Fruit fly (Drosophila melanogaster) whole organism, embryonic: Measurements from ENCODE around the gene RpL6.

ENCODE experiments used
- B-H2 ChIP-seq: fragments of 200-800 bp; sonication (Bioruptor generic); optimal IDR thresholded peaks from 2 replicates; lab custom pipeline; 2018; ENCODE audit warnings: missing biosample characterization, mild to moderate bottlenecking, missing genetic modification characterization
- Bdp1 ChIP-seq: fragments of 200-800 bp; sonication (Bioruptor generic); optimal IDR thresholded peaks from 3 replicates; lab custom pipeline; 2016; ENCODE audit warnings: missing biosample characterization, missing genetic modification characterization
- Blimp-1 ChIP-seq: fragments of 200-800 bp; sonication (Bioruptor generic); optimal IDR thresholded peaks from 3 replicates; lab custom pipeline; 2018; ENCODE audit warnings: missing biosample characterization, missing genetic modification characterization, mild to moderate bottlenecking, moderate library complexity, missing genetic modification reagents
- CG10431 ChIP-seq: fragments of 200-800 bp; sonication (Bioruptor generic); optimal IDR thresholded peaks from 3 replicates; lab custom pipeline; 2018; ENCODE audit warnings: missing biosample characterization, mild to moderate bottlenecking, missing genetic modification characterization
- CG12071 ChIP-seq: fragments of 200-800 bp; sonication (Bioruptor generic); optimal IDR thresholded peaks from 3 replicates; lab custom pipeline; 2018; ENCODE audit warnings: missing biosample characterization, mild to moderate bottlenecking, missing genetic modification characterization
- CG1233 ChIP-seq: fragments of 200-800 bp; sonication (Bioruptor generic); optimal IDR thresholded peaks from 4 replicates; lab custom pipeline; 2018; ENCODE audit warnings: missing biosample characterization, mild to moderate bottlenecking, missing genetic modification characterization
- CG15011 ChIP-seq: fragments of 200-800 bp; sonication (Bioruptor generic); optimal IDR thresholded peaks from 3 replicates; lab custom pipeline; 2018; ENCODE audit warnings: missing biosample characterization, mild to moderate bottlenecking, missing genetic modification characterization
- CG15073 ChIP-seq: fragments of 200-800 bp; sonication (Bioruptor generic); optimal IDR thresholded peaks from 2 replicates; lab custom pipeline; 2016; ENCODE audit warnings: missing biosample characterization, missing genetic modification characterization
- CG17568 ChIP-seq: fragments of 200-800 bp; sonication (Bioruptor generic); optimal IDR thresholded peaks from 2 replicates; lab custom pipeline; 2018; ENCODE audit warnings: missing biosample characterization, mild to moderate bottlenecking, missing genetic modification characterization, moderate library complexity
- CG17612 ChIP-seq: fragments of 200-800 bp; sonication (Bioruptor generic); IDR thresholded peaks from 2 replicates; pipeline ENCODE4 v1.3.6; 2022; ENCODE audit warnings: missing biosample characterization, missing genetic modification characterization
- CG2116 ChIP-seq: fragments of 200-800 bp; sonication (Bioruptor generic); optimal IDR thresholded peaks from 3 replicates; lab custom pipeline; 2018; ENCODE audit warnings: missing biosample characterization, mild to moderate bottlenecking, missing genetic modification characterization
- CG30431 ChIP-seq: fragments of 200-800 bp; sonication (Bioruptor generic); optimal IDR thresholded peaks from 2 replicates; lab custom pipeline; 2017; ENCODE audit warnings: missing biosample characterization, missing genetic modification characterization
- CG3995 ChIP-seq: fragments of 200-800 bp; sonication (Bioruptor generic); optimal IDR thresholded peaks from 3 replicates; lab custom pipeline; 2016; ENCODE audit warnings: missing biosample characterization, missing genetic modification characterization
- CG6654 ChIP-seq: fragments of 200-800 bp; sonication (Bioruptor generic); optimal IDR thresholded peaks from 2 replicates; lab custom pipeline; 2017; ENCODE audit warnings: missing biosample characterization, mild to moderate bottlenecking, missing genetic modification characterization
- CG6683 ChIP-seq: fragments of 200-800 bp; sonication (Bioruptor generic); optimal IDR thresholded peaks from 2 replicates; lab custom pipeline; 2017; ENCODE audit warnings: missing biosample characterization, mild to moderate bottlenecking, missing genetic modification characterization, missing genetic modification reagents
- CG7271 ChIP-seq: fragments of 200-800 bp; sonication (Bioruptor generic); optimal IDR thresholded peaks from 2 replicates; lab custom pipeline; 2018; ENCODE audit warnings: missing biosample characterization, mild to moderate bottlenecking, missing genetic modification characterization, moderate library complexity
- CG7372 ChIP-seq: fragments of 200-800 bp; sonication (Bioruptor generic); IDR thresholded peaks from 2 replicates; pipeline ENCODE4 v1.3.6; 2022; ENCODE audit warnings: missing biosample characterization, missing genetic modification characterization
- CHES-1-like ChIP-seq: fragments of 200-800 bp; sonication (Bioruptor generic); optimal IDR thresholded peaks from 2 replicates; lab custom pipeline; 2016; ENCODE audit warnings: missing biosample characterization, missing genetic modification characterization
- CTCF ChIP-seq: fragments of 200-800 bp; sonication (Bioruptor generic); optimal IDR thresholded peaks from 2 replicates; lab custom pipeline; 2017; ENCODE audit warnings: missing biosample characterization, mild to moderate bottlenecking, missing genetic modification characterization, moderate library complexity
- Dbx ChIP-seq: fragments of 200-800 bp; sonication (Bioruptor generic); IDR thresholded peaks from 3 replicates; pipeline ENCODE4 v1.3.6; 2022; ENCODE audit warnings: missing biosample characterization, missing genetic modification characterization
- Dip2 ChIP-seq: fragments of 200-800 bp; sonication (Bioruptor generic); IDR thresholded peaks from 2 replicates; pipeline ENCODE4 v1.3.6; 2022; ENCODE audit warnings: missing biosample characterization, missing genetic modification characterization
- Doc2 ChIP-seq: fragments of 200-800 bp; sonication (Bioruptor generic); IDR thresholded peaks from 2 replicates; pipeline ENCODE4 v1.3.6; 2022; ENCODE audit warnings: missing biosample characterization, missing genetic modification characterization
- Fer2 ChIP-seq: fragments of 200-800 bp; sonication (Bioruptor generic); optimal IDR thresholded peaks from 2 replicates; lab custom pipeline; 2018; ENCODE audit warnings: missing biosample characterization, mild to moderate bottlenecking, missing genetic modification characterization, moderate library complexity
- Hand ChIP-seq: fragments of 200-800 bp; sonication (Bioruptor generic); optimal IDR thresholded peaks from 2 replicates; lab custom pipeline; 2017; ENCODE audit warnings: mild to moderate bottlenecking, missing biosample characterization, missing genetic modification reagents, missing genetic modification characterization
- Hr3 ChIP-seq: fragments of 200-800 bp; sonication (Bioruptor generic); optimal IDR thresholded peaks from 3 replicates; lab custom pipeline; 2016; ENCODE audit warnings: missing biosample characterization, missing genetic modification characterization
- Hr51 ChIP-seq, 2 experiments: fragments of 200-800 bp; sonication (Bioruptor generic); optimal IDR thresholded peaks; 2 replicates in 1 of 2; 3 replicates in 1 of 2; lab custom pipeline; 2016 to 2018; ENCODE audit warnings: missing biosample characterization in 2 of 2, missing genetic modification characterization in 2 of 2, mild to moderate bottlenecking in 1 of 2, moderate library complexity in 1 of 2
- Lim3 ChIP-seq: fragments of 200-800 bp; sonication (Bioruptor generic); IDR thresholded peaks from 2 replicates; pipeline ENCODE4 v1.3.6; 2022; ENCODE audit warnings: missing biosample characterization, missing genetic modification characterization
- Max ChIP-seq: fragments of 200-800 bp; sonication (Bioruptor generic); optimal IDR thresholded peaks from 2 replicates; lab custom pipeline; 2016; ENCODE audit warnings: missing biosample characterization, mild to moderate bottlenecking, missing genetic modification characterization
- PHDP ChIP-seq: fragments of 200-800 bp; sonication (Bioruptor generic); optimal IDR thresholded peaks from 3 replicates; lab custom pipeline; 2018; ENCODE audit warnings: missing biosample characterization, mild to moderate bottlenecking, missing genetic modification characterization, moderate library complexity
- Sin3A ChIP-seq: fragments of >200 bp; optimal IDR thresholded peaks from 2 replicates; lab custom pipeline; 2018
- Taf1 ChIP-seq: fragments of 200-800 bp; sonication (Bioruptor generic); IDR thresholded peaks from 2 replicates; pipeline ENCODE4 v1.3.6; 2022; ENCODE audit warnings: missing biosample characterization, missing genetic modification characterization
- Xrp1 ChIP-seq: fragments of 200-800 bp; sonication (Bioruptor generic); IDR thresholded peaks from 2 replicates; pipeline ENCODE4 v1.3.6; 2022; ENCODE audit warnings: missing biosample characterization, missing genetic modification characterization
- ara ChIP-seq: fragments of 200-800 bp; sonication (Bioruptor generic); IDR thresholded peaks from 2 replicates; pipeline ENCODE4 v1.3.6; 2022; ENCODE audit warnings: missing biosample characterization, missing genetic modification characterization
- ato ChIP-seq: fragments of 200-800 bp; sonication (Bioruptor generic); IDR thresholded peaks from 2 replicates; pipeline ENCODE4 v1.3.6; 2022; ENCODE audit warnings: missing biosample characterization, missing genetic modification characterization; ENCODE audit not compliant: partially characterized antibody
- chif ChIP-seq, 2 experiments: fragments of 200-800 bp; sonication (Bioruptor generic); optimal IDR thresholded peaks; 3 replicates each; lab custom pipeline; 2016; ENCODE audit warnings: missing biosample characterization in 2 of 2, missing genetic modification characterization in 2 of 2
- croc ChIP-seq: fragments of 200-800 bp; sonication (Bioruptor generic); conservative IDR thresholded peaks from 3 replicates; pipeline ENCODE4 v1.3.6; 2022; ENCODE audit warnings: missing biosample characterization, missing genetic modification characterization
- cwo ChIP-seq: fragments of 200-800 bp; sonication (Bioruptor generic); optimal IDR thresholded peaks from 3 replicates; lab custom pipeline; 2017; ENCODE audit warnings: missing biosample characterization, missing genetic modification characterization, mild to moderate bottlenecking, moderate library complexity, missing genetic modification reagents
- dmrt11E ChIP-seq: fragments of 200-800 bp; sonication (Bioruptor generic); optimal IDR thresholded peaks from 3 replicates; lab custom pipeline; 2018; ENCODE audit warnings: missing biosample characterization, mild to moderate bottlenecking, missing genetic modification characterization, moderate library complexity
- en ChIP-seq: fragments of 200-800 bp; sonication (Bioruptor generic); optimal IDR thresholded peaks from 2 replicates; lab custom pipeline; 2016; ENCODE audit warnings: missing biosample characterization, missing genetic modification characterization
- eyg ChIP-seq: fragments of 200-800 bp; sonication (Bioruptor generic); optimal IDR thresholded peaks from 3 replicates; lab custom pipeline; 2016; ENCODE audit warnings: missing biosample characterization, missing genetic modification characterization
- gfzf ChIP-seq: fragments of 200-800 bp; sonication (Bioruptor generic); optimal IDR thresholded peaks from 2 replicates; lab custom pipeline; 2016; ENCODE audit warnings: missing biosample characterization, mild to moderate bottlenecking, missing genetic modification characterization, moderate library complexity
- hth ChIP-seq: fragments of >200 bp; optimal IDR thresholded peaks from 2 replicates; lab custom pipeline; 2017; ENCODE audit warnings: inconsistent platforms
- ind ChIP-seq: fragments of 200-800 bp; sonication (Bioruptor generic); optimal IDR thresholded peaks from 3 replicates; lab custom pipeline; 2016; ENCODE audit warnings: missing biosample characterization, missing genetic modification characterization
- insv ChIP-seq, 2 experiments: fragments of 200-800 bp; sonication (Bioruptor generic); optimal IDR thresholded peaks; 3 replicates each; lab custom pipeline; 2016 to 2018; ENCODE audit warnings: missing biosample characterization in 2 of 2, missing genetic modification characterization in 2 of 2
- kni ChIP-seq: fragments of 200-800 bp; sonication (Bioruptor generic); optimal IDR thresholded peaks from 3 replicates; lab custom pipeline; 2017; ENCODE audit warnings: mild to moderate bottlenecking, missing biosample characterization, missing genetic modification reagents, missing genetic modification characterization
- lbe ChIP-seq: fragments of 200-800 bp; sonication (Bioruptor generic); optimal IDR thresholded peaks from 2 replicates; lab custom pipeline; 2016; ENCODE audit warnings: missing biosample characterization, mild to moderate bottlenecking, missing genetic modification characterization
- nau ChIP-seq: fragments of 200-800 bp; sonication (Bioruptor generic); optimal IDR thresholded peaks from 3 replicates; lab custom pipeline; 2017; ENCODE audit warnings: missing biosample characterization, mild to moderate bottlenecking, missing genetic modification characterization, missing genetic modification reagents
- phol ChIP-seq: fragments of 200-800 bp; sonication (Bioruptor generic); optimal IDR thresholded peaks from 3 replicates; lab custom pipeline; 2018; ENCODE audit warnings: missing biosample characterization, mild to moderate bottlenecking, missing genetic modification characterization, moderate library complexity
- ro ChIP-seq: fragments of 200-800 bp; sonication (Bioruptor generic); IDR thresholded peaks from 2 replicates; pipeline ENCODE4 v1.3.6; 2022; ENCODE audit warnings: missing biosample characterization, missing genetic modification characterization
- sqz ChIP-seq: fragments of 200-800 bp; sonication (Bioruptor generic); optimal IDR thresholded peaks from 3 replicates; lab custom pipeline; 2018; ENCODE audit warnings: missing biosample characterization, mild to moderate bottlenecking, missing genetic modification characterization
- stwl ChIP-seq: fragments of 200-800 bp; sonication (Bioruptor generic); optimal IDR thresholded peaks from 3 replicates; lab custom pipeline; 2018; ENCODE audit warnings: missing biosample characterization, mild to moderate bottlenecking, missing genetic modification characterization, moderate library complexity
- vvl ChIP-seq: fragments of 200-800 bp; sonication (Bioruptor generic); IDR thresholded peaks from 2 replicates; pipeline ENCODE4 v1.3.6; 2022; ENCODE audit warnings: missing biosample characterization, missing genetic modification characterization

RpL6 gene

dm6 chr3R:31616001-31616400 is 20.0 kb upstream of the RpL6 start, which contains the start of the genes Mnat9 and CG1792 (continued):
- TF ChIP-seq croc = peak; percentile 95
- TF ChIP-seq vvl (GFP tag; lab: Robert Waterston, UW) = peak; percentile 100
- TF ChIP-seq ato = no peak
- peak; percentile 98 for TF ChIP-seq lbe (GFP tag; lab: Kevin White, UChicago)
- TF ChIP-seq CG3995 = peak; percentile 84
- TF ChIP-seq en (GFP tag; lab: Kevin White, UChicago) = peak; percentile 98
- peak; percentile 82 for TF ChIP-seq CG10431 (GFP tag; lab: Kevin White, UChicago)
- TF ChIP-seq Doc2 = peak; percentile 97
- TF ChIP-seq phol (tag; lab: Kevin White, UChicago) = peak; percentile 98
- TF ChIP-seq CG6654 = peak; percentile 88
- TF ChIP-seq nau (GFP tag; lab: Kevin White, UChicago) = peak; percentile 97
- peak; percentile 99 for TF ChIP-seq chif (GFP tag; optimal IDR thresholded peaks at IDR 0.05; lab: Kevin White, UChicago)
- peak; percentile 93 for TF ChIP-seq CG7271 (tag; lab: Kevin White, UChicago)
- TF ChIP-seq Fer2 (tag; lab: Kevin White, UChicago) = peak; percentile 96
- peak; percentile 98 for TF ChIP-seq ro (GFP tag; lab: Robert Waterston, UW)
- no peak for TF ChIP-seq Sin3A (lab: Kevin White, UChicago)
- peak; percentile 96 for TF ChIP-seq eyg (GFP tag; lab: Kevin White, UChicago)
- TF ChIP-seq Max (GFP tag; lab: Kevin White, UChicago) = peak; percentile 99
- peak; percentile 98 for TF ChIP-seq Hr3 (GFP tag; lab: Kevin White, UChicago)
- TF ChIP-seq CG2116 (GFP tag; lab: Kevin White, UChicago) = peak; percentile 90
- TF ChIP-seq Dip2 (GFP tag; lab: Robert Waterston, UW) = peak; percentile 65
- peak; percentile 99 for TF ChIP-seq CHES-1-like (GFP tag; lab: Kevin White, UChicago)
- TF ChIP-seq ind = peak; percentile 99
- TF ChIP-seq gfzf = peak; percentile 54
- TF ChIP-seq dmrt11E (tag; lab: Kevin White, UChicago) = peak; percentile 95
- TF ChIP-seq Taf1 (GFP tag; lab: Robert Waterston, UW) = peak; percentile 98
- TF ChIP-seq ara (GFP tag; lab: Robert Waterston, UW) = peak; percentile 99
- TF ChIP-seq CG30431 = peak; percentile 98
- peak; percentile 94 for TF ChIP-seq cwo (GFP tag; lab: Kevin White, UChicago)
- TF ChIP-seq hth = no peak
- peak; percentile 94 for TF ChIP-seq B-H2 (GFP tag; lab: Kevin White, UChicago)
- TF ChIP-seq CG1233 = peak; percentile 99
- peak; percentile 98 for TF ChIP-seq Hr51 (GFP tag; optimal IDR thresholded peaks at IDR 0.05; lab: Kevin White, UChicago)
- TF ChIP-seq CG15073 (GFP tag; lab: Kevin White, UChicago) = peak; percentile 84
- peak; percentile 66 for TF ChIP-seq CTCF (GFP tag; lab: Kevin White, UChicago)
- peak; percentile 97 for TF ChIP-seq Blimp-1
- no peak for TF ChIP-seq CG17568 (GFP tag; lab: Kevin White, UChicago)
- TF ChIP-seq CG6683 (GFP tag; lab: Kevin White, UChicago) = peak; percentile 94
- peak; percentile 91 for TF ChIP-seq Hand
- TF ChIP-seq CG15011 (GFP tag; lab: Kevin White, UChicago) = peak; percentile 94
- peak; percentile 73 for TF ChIP-seq kni (GFP tag; lab: Kevin White, UChicago)
- peak; percentile 90 for TF ChIP-seq stwl (tag; lab: Kevin White, UChicago)
- peak; percentile 95 for TF ChIP-seq Bdp1 (GFP tag; lab: Kevin White, UChicago)
- peak; percentile 98 for TF ChIP-seq PHDP (tag; lab: Kevin White, UChicago)
- peak; percentile 99 for TF ChIP-seq CG17612 (GFP tag; lab: Robert Waterston, UW)
- TF ChIP-seq CG12071 (GFP tag; lab: Kevin White, UChicago) = peak; percentile 98
- no peak for TF ChIP-seq sqz (GFP tag; lab: Kevin White, UChicago)
- peak; percentile 98 for TF ChIP-seq CG7372 (GFP tag; lab: Robert Waterston, UW)
- TF ChIP-seq Lim3 (GFP tag; lab: Robert Waterston, UW) = peak; percentile 97
- TF ChIP-seq Xrp1 = peak; percentile 99
- TF ChIP-seq Dbx (GFP tag; lab: Robert Waterston, UW) = peak; percentile 99
- peak; percentile 23 to 65 for TF ChIP-seq insv (GFP tag; optimal IDR thresholded peaks at IDR 0.05; lab: Kevin White, UChicago)
